Fruit fly (Drosophila melanogaster) whole organism, wandering third instar larva: ENCODE results near the gene CG11248.

Source experiments
- Abd-B ChIP-seq: fragments of >200 bp; optimal IDR thresholded peaks from 2 replicates; lab custom pipeline; 2017; ENCODE audit warnings: missing biosample characterization, missing genetic modification characterization
- CG32264 ChIP-seq: fragments of 200-800 bp; sonication (Bioruptor generic); optimal IDR thresholded peaks from 2 replicates; lab custom pipeline; 2016; ENCODE audit warnings: missing biosample characterization, missing genetic modification characterization
- Dfd ChIP-seq: fragments of >200 bp; optimal IDR thresholded peaks from 2 replicates; lab custom pipeline; 2017; ENCODE audit warnings: missing biosample characterization, missing genetic modification characterization
- Dif ChIP-seq: fragments of 200-275, 200-300 bp; sonication (Bioruptor generic); optimal IDR thresholded peaks from 2 replicates; lab custom pipeline; 2018; ENCODE audit warnings: missing biosample characterization, missing genetic modification characterization; ENCODE audit not compliant: partially characterized antibody
- GATAd ChIP-seq: sonication (Bioruptor generic); optimal IDR thresholded peaks from 2 replicates; lab custom pipeline; 2016; ENCODE audit warnings: missing biosample characterization, missing genetic modification characterization
- HLH106 ChIP-seq: fragments of 200-800 bp; optimal IDR thresholded peaks from 3 replicates; lab custom pipeline; 2019; ENCODE audit warnings: missing biosample characterization, mild to moderate bottlenecking, missing genetic modification characterization, moderate library complexity
- Hr78 ChIP-seq: fragments of >200 bp; optimal IDR thresholded peaks from 2 replicates; lab custom pipeline; 2017; ENCODE audit warnings: missing biosample characterization, missing genetic modification characterization
- Hr83 ChIP-seq: fragments of 200-300 bp; sonication (Bioruptor generic); optimal IDR thresholded peaks from 2 replicates; lab custom pipeline; 2016; ENCODE audit warnings: missing biosample characterization, mild to moderate bottlenecking, missing genetic modification characterization, moderate library complexity; ENCODE audit not compliant: poor library complexity, severe bottlenecking
- Jra ChIP-seq: sonication (Bioruptor generic); optimal IDR thresholded peaks from 2 replicates; lab custom pipeline; 2016; ENCODE audit warnings: missing biosample characterization, missing genetic modification characterization
- Mio ChIP-seq: sonication (Bioruptor generic); optimal IDR thresholded peaks from 2 replicates; lab custom pipeline; 2016; ENCODE audit warnings: missing biosample characterization, missing genetic modification characterization
- Myc ChIP-seq: fragments of >200 bp; optimal IDR thresholded peaks from 2 replicates; lab custom pipeline; 2017
- N ChIP-seq: fragments of >200 bp; optimal IDR thresholded peaks from 2 replicates; lab custom pipeline; 2018; ENCODE audit warnings: missing biosample characterization, missing external identifiers, missing genetic modification characterization
- OdsH ChIP-seq: fragments of 200-800 bp; sonication (Bioruptor generic); optimal IDR thresholded peaks from 2 replicates; lab custom pipeline; 2016; ENCODE audit warnings: missing biosample characterization, mild to moderate bottlenecking, missing genetic modification characterization
- Rel ChIP-seq, 2 experiments: fragments of 200-800 bp; sonication (Bioruptor generic) in 1 of 2; optimal IDR thresholded peaks; 2 replicates in 1 of 2; 3 replicates in 1 of 2; lab custom pipeline; 2016 to 2019; ENCODE audit warnings: mild to moderate bottlenecking in 2 of 2, missing biosample characterization in 2 of 2, missing genetic modification characterization in 2 of 2, moderate library complexity in 1 of 2
- Sp1 ChIP-seq: fragments of 200-800 bp; sonication (Bioruptor generic); optimal IDR thresholded peaks from 3 replicates; lab custom pipeline; 2019; ENCODE audit warnings: missing biosample characterization, mild to moderate bottlenecking, missing genetic modification characterization, moderate library complexity
- Vsx2 ChIP-seq: fragments of 200-300, 225-300 bp; sonication (Bioruptor generic); optimal IDR thresholded peaks from 2 replicates; lab custom pipeline; 2018; ENCODE audit warnings: missing biosample characterization, missing genetic modification characterization; ENCODE audit not compliant: partially characterized antibody
- brk ChIP-seq: fragments of 200-800 bp; sonication (Bioruptor generic); optimal IDR thresholded peaks from 2 replicates; lab custom pipeline; 2016; ENCODE audit warnings: missing biosample characterization, mild to moderate bottlenecking, missing genetic modification characterization
- dl ChIP-seq, 2 experiments: fragments of 175-275, 200-275 bp in 1 of 2; fragments of 200-275 bp in 1 of 2; sonication (Bioruptor generic); optimal IDR thresholded peaks; lab custom pipeline; 2018; ENCODE audit warnings: mild to moderate bottlenecking in 2 of 2, missing biosample characterization in 2 of 2, missing genetic modification characterization in 2 of 2, moderate library complexity in 2 of 2; ENCODE audit not compliant: partially characterized antibody in 2 of 2, insufficient read depth in 1 of 2
- dmrt93B ChIP-seq: fragments of 200-800 bp; sonication (Bioruptor generic); optimal IDR thresholded peaks from 2 replicates; lab custom pipeline; 2018; ENCODE audit warnings: missing biosample characterization, mild to moderate bottlenecking, missing genetic modification characterization
- dsf ChIP-seq: sonication (Bioruptor generic); optimal IDR thresholded peaks from 2 replicates; lab custom pipeline; 2016; ENCODE audit warnings: missing biosample characterization, missing genetic modification characterization, borderline replicate concordance
- ey ChIP-seq: fragments of 200-800 bp; sonication (Bioruptor generic); optimal IDR thresholded peaks from 2 replicates; lab custom pipeline; 2016; ENCODE audit warnings: missing biosample characterization, missing genetic modification characterization
- foxo ChIP-seq, 2 experiments: fragments of 200-800 bp; sonication (Bioruptor generic); optimal IDR thresholded peaks; 2 replicates in 1 of 2; 3 replicates in 1 of 2; lab custom pipeline; 2016 to 2017; ENCODE audit warnings: missing biosample characterization in 2 of 2, missing genetic modification characterization in 2 of 2
- fru ChIP-seq: fragments of 200-800 bp; sonication (Bioruptor generic); optimal IDR thresholded peaks from 3 replicates; lab custom pipeline; 2016; ENCODE audit warnings: missing biosample characterization, mild to moderate bottlenecking, missing genetic modification characterization
- lola ChIP-seq: fragments of >200 bp; optimal IDR thresholded peaks from 2 replicates; lab custom pipeline; 2017; ENCODE audit warnings: missing biosample characterization, missing genetic modification characterization
- psq ChIP-seq: fragments of 200-800 bp; sonication (Bioruptor generic); optimal IDR thresholded peaks from 3 replicates; lab custom pipeline; 2017; ENCODE audit warnings: missing biosample characterization, mild to moderate bottlenecking, missing genetic modification characterization, moderate library complexity
- rgr ChIP-seq: fragments of 200-800 bp; sonication (Bioruptor generic); optimal IDR thresholded peaks from 3 replicates; lab custom pipeline; 2016; ENCODE audit warnings: missing biosample characterization, mild to moderate bottlenecking, missing genetic modification characterization
- sage ChIP-seq: fragments of 200-800 bp; sonication (Bioruptor generic); optimal IDR thresholded peaks from 2 replicates; lab custom pipeline; 2016; ENCODE audit warnings: missing biosample characterization, mild to moderate bottlenecking, missing genetic modification characterization
- sv ChIP-seq: fragments of 200-800 bp; sonication (Bioruptor generic); optimal IDR thresholded peaks from 3 replicates; lab custom pipeline; 2016; ENCODE audit warnings: missing biosample characterization, missing genetic modification characterization
- tai ChIP-seq: sonication (Bioruptor generic); optimal IDR thresholded peaks from 2 replicates; lab custom pipeline; 2016; ENCODE audit warnings: missing biosample characterization, missing genetic modification characterization
- usp ChIP-seq: fragments of >200 bp; optimal IDR thresholded peaks from 2 replicates; lab custom pipeline; 2017; ENCODE audit warnings: missing biosample characterization, missing genetic modification characterization
- woc ChIP-seq: sonication (Bioruptor generic); optimal IDR thresholded peaks from 2 replicates; lab custom pipeline; 2016; ENCODE audit warnings: missing biosample characterization, mild to moderate bottlenecking, missing genetic modification characterization

CG11248 gene

DNA sequence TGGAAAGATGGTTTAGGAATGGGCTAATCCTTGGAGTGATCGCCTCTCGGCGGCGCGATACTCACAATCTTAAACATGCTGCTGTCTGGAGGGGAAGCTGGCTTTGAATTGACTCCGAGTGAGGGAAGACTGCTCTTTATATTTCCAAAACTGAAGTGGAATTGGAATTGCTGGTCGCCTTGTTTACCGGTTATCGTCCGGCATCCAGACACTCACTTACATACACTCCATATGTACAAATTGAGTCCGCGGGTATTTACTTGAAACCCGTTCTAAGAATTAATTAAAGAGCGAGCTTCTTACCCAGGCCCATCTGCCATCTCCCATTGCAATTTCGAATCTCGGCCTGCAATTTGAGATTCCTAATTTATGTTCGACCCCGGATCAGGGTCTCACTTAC lies 13.0 kb upstream of the CG11248 start, which contains the start of gene Cpr78E:
Gene Cpr78E, minus strand, starts transcription at position 101 of the 400 bp plus-strand sequence.
- TF ChIP-seq woc (GFP tag; lab: Kevin White, UChicago) (no peak), Mio (GFP tag; lab: Kevin White, UChicago) (no peak), tai (GFP tag; lab: Kevin White, UChicago) (no peak), psq (GFP tag; lab: Kevin White, UChicago) (no peak)

DNA sequence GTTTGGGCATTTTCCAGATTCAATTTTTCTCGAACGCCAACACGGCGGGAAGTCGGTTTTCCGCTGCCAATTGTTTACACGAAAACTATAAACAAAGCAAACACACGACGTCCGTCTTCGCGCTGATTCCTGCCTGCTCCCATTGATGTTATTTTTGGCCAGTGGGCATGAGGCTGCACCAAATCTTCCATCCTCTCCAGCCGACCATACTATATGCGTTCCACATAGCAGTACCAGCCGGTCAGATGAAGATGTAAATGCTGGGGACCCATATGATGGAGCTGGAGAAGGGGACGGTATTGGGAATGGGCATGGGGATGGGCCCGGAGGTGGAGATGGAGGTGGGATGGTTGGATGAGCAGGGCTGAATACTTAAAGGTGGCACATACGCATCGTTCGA lies 12.3 kb upstream of the CG11248 start:
- TF ChIP-seq OdsH (GFP tag; lab: Kevin White, UChicago): no peak
- TF ChIP-seq usp (GFP tag; lab: Kevin White, UChicago): no peak
- TF ChIP-seq sv: no peak
- TF ChIP-seq CG32264 (GFP tag; lab: Kevin White, UChicago): no peak
- TF ChIP-seq Vsx2 (GFP tag; lab: Kevin White, UChicago): no peak
- TF ChIP-seq dmrt93B (GFP tag; lab: Kevin White, UChicago): no peak
- TF ChIP-seq Abd-B (GFP tag; lab: Kevin White, UChicago): no peak
- TF ChIP-seq, all 38 proteins: peak for 0

DNA sequence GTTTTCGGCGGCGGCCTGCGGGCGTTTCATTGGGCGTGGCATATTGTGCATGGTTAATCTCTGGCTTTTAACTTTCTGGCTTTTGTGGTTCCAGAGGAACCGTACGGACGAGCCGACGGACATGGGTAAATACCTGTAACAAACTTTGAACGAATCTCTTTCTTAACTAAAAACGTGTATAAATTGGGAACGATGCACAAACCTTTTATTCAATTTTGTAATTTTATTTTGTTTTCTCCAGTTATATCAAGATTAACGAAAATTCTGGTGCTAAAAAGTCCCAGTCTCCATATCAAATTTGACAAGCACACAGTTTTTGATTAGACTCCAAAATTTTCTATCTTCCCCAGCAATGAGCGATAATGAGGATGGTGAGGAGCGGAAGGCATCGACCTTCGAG lies 8.0 kb upstream of the CG11248 start, which contains the start of gene CG11249:
Gene CG11249, plus strand, starts transcription at position 301 of the 400 bp plus-strand sequence.
- TF ChIP-seq Hr78 (GFP tag; lab: Kevin White, UChicago): no peak
- TF ChIP-seq OdsH (GFP tag; lab: Kevin White, UChicago): no peak

DNA sequence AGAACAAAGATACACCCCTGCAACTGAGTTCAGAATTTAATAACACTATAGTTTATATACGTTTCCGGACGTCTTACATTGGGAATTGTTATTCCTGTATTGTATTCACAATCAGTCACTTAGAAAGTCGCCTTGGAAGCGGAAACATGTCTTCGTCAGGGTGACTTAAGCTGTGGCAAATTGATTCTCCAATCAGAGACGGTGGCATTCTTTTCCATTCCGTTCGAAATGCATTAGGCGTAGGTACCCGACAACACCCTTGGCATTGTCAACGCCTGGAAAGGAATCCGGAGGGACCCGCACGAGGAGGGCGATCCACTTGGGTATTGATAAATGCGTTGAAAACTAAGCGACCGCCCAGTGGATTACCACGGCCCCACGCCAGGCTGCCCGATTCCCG lies 4.1 kb downstream of the CG11248 start, which contains the start of gene Sfp78E:
Gene Sfp78E, minus strand, starts transcription at position 101 of the 400 bp plus-strand sequence.
- TF ChIP-seq Myc: no peak
- TF ChIP-seq dmrt93B (GFP tag; lab: Kevin White, UChicago): no peak
- TF ChIP-seq dsf (GFP tag; lab: Kevin White, UChicago): no peak
- TF ChIP-seq OdsH (GFP tag; lab: Kevin White, UChicago): no peak
- no peak for TF ChIP-seq woc (GFP tag; lab: Kevin White, UChicago)
- TF ChIP-seq Rel (GFP tag; optimal IDR thresholded peaks at IDR 0.05; lab: Kevin White, UChicago): no peak
- no peak for TF ChIP-seq Rel (tag; optimal IDR thresholded peaks at IDR 0.05; lab: Kevin White, UChicago)
- TF ChIP-seq Dif (GFP tag; lab: Kevin White, UChicago): no peak
- no peak for TF ChIP-seq dl (GFP tag; optimal IDR thresholded peaks at IDR 0.05; lab: Kevin White, UChicago; ENCODE audit: insufficient read depth in 1 of 2, partially characterized antibody in 2 of 2)
- TF ChIP-seq fru (GFP tag; lab: Kevin White, UChicago): no peak
- TF ChIP-seq Hr83: no peak
- no peak for TF ChIP-seq GATAd
- no peak for TF ChIP-seq N (GFP tag; lab: Kevin White, UChicago)
- no peak for TF ChIP-seq Hr78 (GFP tag; lab: Kevin White, UChicago)
- no peak for TF ChIP-seq ey (GFP tag; lab: Kevin White, UChicago)

dm6 chr3L:21685753-21686152 lies 5.9 kb downstream of the CG11248 start:
- TF ChIP-seq foxo (GFP tag; optimal IDR thresholded peaks at IDR 0.05; lab: Kevin White, UChicago): peak in 1 of 2 experiments; percentile 1
- TF ChIP-seq psq (GFP tag; lab: Kevin White, UChicago): no peak
- no peak for TF ChIP-seq GATAd
- TF ChIP-seq Dfd (GFP tag; lab: Kevin White, UChicago): no peak
- TF ChIP-seq Vsx2 (GFP tag; lab: Kevin White, UChicago): no peak
- no peak for TF ChIP-seq brk
- no peak for TF ChIP-seq sage (GFP tag; lab: Kevin White, UChicago)
- no peak for TF ChIP-seq lola (GFP tag; lab: Kevin White, UChicago)

- TF ChIP-seq Myc (peak; percentile 58), Rel (GFP tag; optimal IDR thresholded peaks at IDR 0.05; lab: Kevin White, UChicago) (no peak), Rel (tag; optimal IDR thresholded peaks at IDR 0.05; lab: Kevin White, UChicago) (no peak), Sp1 (GFP tag; lab: Kevin White, UChicago) (no peak), Jra (GFP tag; lab: Kevin White, UChicago) (no peak), woc (GFP tag; lab: Kevin White, UChicago) (peak; percentile 62), Vsx2 (GFP tag; lab: Kevin White, UChicago) (no peak), brk (no peak), OdsH (GFP tag; lab: Kevin White, UChicago) (no peak), HLH106 (tag; lab: Kevin White, UChicago) (no peak), rgr (GFP tag; lab: Kevin White, UChicago) (no peak), sv (no peak)
Observed at dm6 chr3L:21688607-21689129, 8.8 kb downstream of the CG11248 start.
